Fruit fly (Drosophila melanogaster) ovary, adult (tissue): ENCODE measurements around the gene CG13252.

Source experiments
- CG17801 ChIP-seq: fragments of 200-800 bp; optimal IDR thresholded peaks from 2 replicates; lab custom pipeline; 2019; ENCODE audit warnings: missing biosample characterization, mild to moderate bottlenecking, missing genetic modification characterization, moderate library complexity; ENCODE audit not compliant: partially characterized antibody

The CG13252 gene

dm6 chr3L:20755585-20755984 lies 25.2 kb downstream of the CG13252 start, which contains the start of gene CG33912:
Gene CG33912, minus strand, starts transcription at chr3L:20755685.
- TF ChIP-seq CG17801 (GFP tag; lab: Kevin White, UChicago) = no peak

- no peak for TF ChIP-seq CG17801 (GFP tag; lab: Kevin White, UChicago)
Observed at dm6 chr3L:20758583-20758982, 28.2 kb downstream of the CG13252 start, which contains the start of gene CG43251. Gene CG43251, plus strand, starts transcription at chr3L:20758883.

dm6 chr3L:20761482-20761881 lies 31.1 kb downstream of the CG13252 start:
- no peak for TF ChIP-seq CG17801 (GFP tag; lab: Kevin White, UChicago)

- TF ChIP-seq CG17801 (GFP tag; lab: Kevin White, UChicago) = no peak
Observed at dm6 chr3L:20767227-20767626, 36.8 kb downstream of the CG13252 start.

- no peak for TF ChIP-seq CG17801 (GFP tag; lab: Kevin White, UChicago)
Observed at dm6 chr3L:20769350-20769749, 39.0 kb downstream of the CG13252 start, which contains the start of the genes CG4074 and CG4186. Gene CG4074, minus strand, starts transcription at chr3L:20769500. Gene CG4186, plus strand, starts transcription at chr3L:20769586.

- TF ChIP-seq CG17801 (GFP tag; lab: Kevin White, UChicago) = no peak
Observed at dm6 chr3L:20771001-20771890, 40.9 kb downstream of the CG13252 start, which contains the start of the genes CG4042 and Pitslre. Gene CG4042, minus strand, starts transcription at chr3L:20771507. Gene Pitslre, plus strand, starts transcription at chr3L:20771528.

dm6 chr3L:20771891-20772646 lies 41.7 kb downstream of the CG13252 start:
- TF ChIP-seq CG17801 (GFP tag; lab: Kevin White, UChicago) = peak; percentile 71

- TF ChIP-seq CG17801 (GFP tag; lab: Kevin White, UChicago) = no peak
Observed at dm6 chr3L:20772647-20773015, 42.2 kb downstream of the CG13252 start.

dm6 chr3L:20777496-20777895 lies 47.1 kb downstream of the CG13252 start:
- TF ChIP-seq CG17801 (GFP tag; lab: Kevin White, UChicago) = no peak

dm6 chr3L:20778224-20779063 lies 48.1 kb downstream of the CG13252 start, which contains the start of the genes Pex16 and Pex14:
Gene Pex16, minus strand, starts transcription at chr3L:20778264.
Gene Pex14, plus strand, starts transcription at chr3L:20778799.
- peak; percentile 41 for TF ChIP-seq CG17801 (GFP tag; lab: Kevin White, UChicago)

dm6 chr3L:20784394-20784793 lies 54.0 kb downstream of the CG13252 start:
- no peak for TF ChIP-seq CG17801 (GFP tag; lab: Kevin White, UChicago)

- TF ChIP-seq CG17801 (GFP tag; lab: Kevin White, UChicago) = no peak
Observed at dm6 chr3L:20784812-20785671, 54.7 kb downstream of the CG13252 start.

- peak; percentile 60 for TF ChIP-seq CG17801 (GFP tag; lab: Kevin White, UChicago)
Observed at dm6 chr3L:20785742-20786427, 55.5 kb downstream of the CG13252 start, which contains the start of gene Pcif1. Gene Pcif1, minus strand, starts transcription at chr3L:20786197.
